Fruit fly (Drosophila melanogaster): ENCODE results near the gene Ulp1.

Ulp1 gene

DNA sequence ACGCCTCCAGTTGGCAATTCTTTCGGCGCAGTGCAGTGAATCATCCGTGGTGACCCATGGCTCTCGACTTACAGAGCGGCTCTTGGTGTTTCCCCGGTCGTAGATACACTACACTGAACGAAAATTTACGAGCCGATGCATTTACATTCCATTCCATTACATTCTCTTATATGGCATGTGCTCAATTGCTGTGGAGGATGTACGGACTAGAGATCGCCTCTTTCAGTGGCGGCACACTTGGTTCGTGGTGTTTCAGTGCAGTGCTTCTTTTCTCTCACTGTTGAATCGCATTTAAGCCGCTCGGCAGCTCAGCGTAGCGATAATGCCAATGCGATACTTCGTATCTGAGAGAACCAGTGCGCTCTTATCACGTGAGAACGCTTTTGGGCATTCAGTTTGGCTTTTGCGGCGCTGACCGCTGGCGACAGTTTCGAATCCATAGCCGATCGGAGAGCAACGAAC, 20.3 kb downstream of the Ulp1 start, which contains the start of gene Mec2 (continued):
- TF ChIP-seq Scr (GFP tag; IDR thresholded peaks at IDR 0.05; ENCODE audit: partially characterized antibody): no peak
- no peak for TF ChIP-seq CG9876 (GFP tag; optimal IDR thresholded peaks at IDR 0.05)
- TF ChIP-seq zf30C (GFP tag; optimal IDR thresholded peaks at IDR 0.05): peak; percentile 66
- TF ChIP-seq D19A (tag; optimal IDR thresholded peaks at IDR 0.05): no peak
- no peak for TF ChIP-seq CG15479 (GFP tag; optimal IDR thresholded peaks at IDR 0.05)
- TF ChIP-seq CG4424 (GFP tag; optimal IDR thresholded peaks at IDR 0.05): no peak
- TF ChIP-seq Max (GFP tag; optimal IDR thresholded peaks at IDR 0.05): no peak
- TF ChIP-seq CG14710 (tag; optimal IDR thresholded peaks at IDR 0.05): no peak
- TF ChIP-seq Atf3 (GFP tag; optimal IDR thresholded peaks at IDR 0.05): peak; percentile 20
- TF ChIP-seq cato (GFP tag; optimal IDR thresholded peaks at IDR 0.05; ENCODE audit: borderline replicate concordance): no peak
- TF ChIP-seq CG4730 (GFP tag; IDR thresholded peaks at IDR 0.05): peak; percentile 31; the same call in 1 of the 2 replicates
- peak; percentile 84 for TF ChIP-seq slbo (GFP tag; IDR thresholded peaks at IDR 0.05)
- TF ChIP-seq abd-A (tag; optimal IDR thresholded peaks at IDR 0.05): no peak
- no peak for TF ChIP-seq CG33557 (GFP tag; optimal IDR thresholded peaks at IDR 0.05)
- no peak for TF ChIP-seq CG4404 (GFP tag; IDR thresholded peaks at IDR 0.05)
- TF ChIP-seq CG2116 (GFP tag; optimal IDR thresholded peaks at IDR 0.05): no peak
- TF ChIP-seq CG14860 (GFP tag; IDR thresholded peaks at IDR 0.05; ENCODE audit: partially characterized antibody): no peak
- no peak for TF ChIP-seq CG34376 (GFP tag; optimal IDR thresholded peaks at IDR 0.05)
- TF ChIP-seq org-1 (GFP tag; optimal IDR thresholded peaks at IDR 0.05): peak; percentile 47
- no peak for TF ChIP-seq CG42726 (GFP tag; IDR thresholded peaks at IDR 0.05; ENCODE audit: partially characterized antibody)
- peak; percentile 30 for TF ChIP-seq CG18619 (GFP tag; optimal IDR thresholded peaks at IDR 0.05)
- TF ChIP-seq CG17802 (tag; optimal IDR thresholded peaks at IDR 0.05): no peak
- TF ChIP-seq pb (GFP tag; optimal IDR thresholded peaks at IDR 0.05): peak; percentile 52
- TF ChIP-seq CG30431 (GFP tag; optimal IDR thresholded peaks at IDR 0.05): no peak
- TF ChIP-seq ken (GFP tag; IDR thresholded peaks at IDR 0.05): peak; percentile 73
- TF ChIP-seq fd64A (GFP tag; optimal IDR thresholded peaks at IDR 0.05): no peak
- TF ChIP-seq twi (tag; optimal IDR thresholded peaks at IDR 0.05): no peak
- TF ChIP-seq NC2β (GFP tag; optimal IDR thresholded peaks at IDR 0.05): peak; percentile 5
- TF ChIP-seq HmgD (GFP tag; optimal IDR thresholded peaks at IDR 0.05): no peak
- TF ChIP-seq Trl (optimal IDR thresholded peaks at IDR 0.05): no peak
- no peak for TF ChIP-seq Trl (GFP tag; optimal IDR thresholded peaks at IDR 0.05)
- peak; percentile 24 for TF ChIP-seq CG4820 (GFP tag; optimal IDR thresholded peaks at IDR 0.05)
- no peak for TF ChIP-seq gro (GFP tag; optimal IDR thresholded peaks at IDR 0.05)
- TF ChIP-seq CG10979 (tag; optimal IDR thresholded peaks at IDR 0.05): peak; percentile 39
- TF ChIP-seq amos (GFP tag; IDR thresholded peaks at IDR 0.05; ENCODE audit: partially characterized antibody): no peak
- no peak for TF ChIP-seq CG18764 (GFP tag; optimal IDR thresholded peaks at IDR 0.05)
- peak; percentile 41 for TF ChIP-seq CG17385 (GFP tag; optimal IDR thresholded peaks at IDR 0.05)
- no peak for TF ChIP-seq CG17612 (GFP tag; IDR thresholded peaks at IDR 0.05)
- TF ChIP-seq CG3407 (GFP tag; optimal IDR thresholded peaks at IDR 0.05): peak; percentile 19
- TF ChIP-seq trem (tag; optimal IDR thresholded peaks at IDR 0.05): no peak
- TF ChIP-seq chinmo (GFP tag; IDR thresholded peaks at IDR 0.05; ENCODE audit: partially characterized antibody): 0 out of 4 replicates have a peak, but pooled peaks have one; percentile 53
- TF ChIP-seq CG2712 (tag; optimal IDR thresholded peaks at IDR 0.05): peak; percentile 30
- no peak for TF ChIP-seq usp (GFP tag; optimal IDR thresholded peaks at IDR 0.05)
- TF ChIP-seq yki (optimal IDR thresholded peaks at IDR 0.05): no peak
- TF ChIP-seq row (GFP tag; IDR thresholded peaks at IDR 0.05): peak; percentile 86
- no peak for TF ChIP-seq GATAe (GFP tag; conservative IDR thresholded peaks at IDR 0.05)
- peak; percentile 43; the same call in 1 of the 2 replicates for TF ChIP-seq Rx (GFP tag; IDR thresholded peaks at IDR 0.05)
- TF ChIP-seq BEAF-32 (GFP tag; optimal IDR thresholded peaks at IDR 0.05): no peak
- TF ChIP-seq CG4707 (GFP tag; optimal IDR thresholded peaks at IDR 0.05): no peak
- no peak for TF ChIP-seq BtbVII (GFP tag; optimal IDR thresholded peaks at IDR 0.05)
- TF ChIP-seq Hr78 (GFP tag; optimal IDR thresholded peaks at IDR 0.05): peak in 1 of 2 experiments; percentile 83

All from whole organism, embryonic.